Fruit fly (Drosophila melanogaster) whole organism, wandering third instar larva: Measurements from ENCODE around the gene Orc2.

Experiments used
- CG32264 ChIP-seq: fragments of 200-800 bp; sonication (Bioruptor generic); optimal IDR thresholded peaks from 2 replicates; lab custom pipeline; 2016; ENCODE audit warnings: missing biosample characterization, missing genetic modification characterization
- CG9705 ChIP-seq: fragments of 200-800 bp; sonication (Bioruptor generic); optimal IDR thresholded peaks from 2 replicates; lab custom pipeline; 2018; ENCODE audit warnings: missing biosample characterization, mild to moderate bottlenecking, missing genetic modification characterization
- HLH106 ChIP-seq: fragments of 200-800 bp; optimal IDR thresholded peaks from 3 replicates; lab custom pipeline; 2019; ENCODE audit warnings: missing biosample characterization, mild to moderate bottlenecking, missing genetic modification characterization, moderate library complexity
- Hr83 ChIP-seq: fragments of 200-300 bp; sonication (Bioruptor generic); optimal IDR thresholded peaks from 2 replicates; lab custom pipeline; 2016; ENCODE audit warnings: missing biosample characterization, mild to moderate bottlenecking, missing genetic modification characterization, moderate library complexity; ENCODE audit not compliant: poor library complexity, severe bottlenecking
- Myc ChIP-seq: fragments of >200 bp; optimal IDR thresholded peaks from 2 replicates; lab custom pipeline; 2017
- N ChIP-seq: fragments of >200 bp; optimal IDR thresholded peaks from 2 replicates; lab custom pipeline; 2018; ENCODE audit warnings: missing biosample characterization, missing external identifiers, missing genetic modification characterization
- Vsx2 ChIP-seq: fragments of 200-300, 225-300 bp; sonication (Bioruptor generic); optimal IDR thresholded peaks from 2 replicates; lab custom pipeline; 2018; ENCODE audit warnings: missing biosample characterization, missing genetic modification characterization; ENCODE audit not compliant: partially characterized antibody
- foxo ChIP-seq, 2 experiments: fragments of 200-800 bp; sonication (Bioruptor generic); optimal IDR thresholded peaks; 2 replicates in 1 of 2; 3 replicates in 1 of 2; lab custom pipeline; 2016 to 2017; ENCODE audit warnings: missing biosample characterization in 2 of 2, missing genetic modification characterization in 2 of 2
- h ChIP-seq: fragments of 200-800 bp; sonication (Bioruptor generic); optimal IDR thresholded peaks from 3 replicates; lab custom pipeline; 2016; ENCODE audit warnings: missing biosample characterization, mild to moderate bottlenecking, missing genetic modification characterization
- usp ChIP-seq: fragments of >200 bp; optimal IDR thresholded peaks from 2 replicates; lab custom pipeline; 2017; ENCODE audit warnings: missing biosample characterization, missing genetic modification characterization

- no peak for TF ChIP-seq Myc (lab: Kevin White, UChicago)
- TF ChIP-seq CG32264 (GFP tag; lab: Kevin White, UChicago), result no peak
- TF ChIP-seq h (GFP tag; lab: Kevin White, UChicago), result peak; percentile 63
- TF ChIP-seq HLH106 (tag; lab: Kevin White, UChicago), result peak; percentile 21
- TF ChIP-seq CG9705 (GFP tag; lab: Kevin White, UChicago), result no peak
- TF ChIP-seq N, result no peak
- no peak for TF ChIP-seq Hr83 (GFP tag; lab: Kevin White, UChicago)
- no peak for TF ChIP-seq usp
- peak in 1 of 2 experiments; percentile 50 for TF ChIP-seq foxo (GFP tag; optimal IDR thresholded peaks at IDR 0.05; lab: Kevin White, UChicago)
- TF ChIP-seq Vsx2 (GFP tag; lab: Kevin White, UChicago), result no peak
Observed at dm6 chr3R:13931813-13932212, 32.9 kb upstream of the Orc2 start.
